Worm (Caenorhabditis elegans) whole organism, early embryonic: ENCODE data around the gene pigg-1.

Source experiments
- ama-1 ChIP-seq: fragments of 150-350 bp; optimal IDR thresholded peaks from 2 replicates; lab custom pipeline; 2014
- ceh-36 ChIP-seq: sonication (generic microtip); optimal IDR thresholded peaks from 2 replicates; lab custom pipeline; 2016; ENCODE audit warnings: missing genetic modification characterization, inconsistent platforms, missing compliant biosample characterization
- flt-1 ChIP-seq: fragments of 200-800 bp; sonication (Bioruptor generic); IDR thresholded peaks from 2 replicates; pipeline ENCODE4 v1.3.6; 2022; ENCODE audit warnings: missing genetic modification characterization, missing compliant biosample characterization
- hmbx-1 ChIP-seq: sonication (generic microtip); optimal IDR thresholded peaks from 2 replicates; lab custom pipeline; 2016; ENCODE audit warnings: mild to moderate bottlenecking, missing genetic modification characterization, missing compliant biosample characterization
- hmg-4 ChIP-seq: fragments of 200-800 bp; sonication (Bioruptor generic); optimal IDR thresholded peaks from 2 replicates; lab custom pipeline; 2018; ENCODE audit warnings: mild to moderate bottlenecking, missing genetic modification characterization, missing compliant biosample characterization
- pes-1 ChIP-seq: fragments of 200-800 bp; sonication (Bioruptor generic); IDR thresholded peaks from 2 replicates; pipeline ENCODE4 v1.3.6; 2022; ENCODE audit warnings: missing genetic modification reagents, missing genetic modification characterization, missing compliant biosample characterization
- sea-1 ChIP-seq: fragments of 200-800 bp; sonication (Bioruptor generic); conservative IDR thresholded peaks from 2 replicates; pipeline ENCODE4 v1.3.6; 2022; ENCODE audit warnings: missing genetic modification characterization, missing compliant biosample characterization
- tbx-11 ChIP-seq: fragments of 200-800 bp; sonication (Bioruptor generic); IDR thresholded peaks from 2 replicates; pipeline ENCODE4 v1.3.6; 2022; ENCODE audit warnings: missing genetic modification characterization, missing compliant biosample characterization
- tbx-37 ChIP-seq: fragments of 200-800 bp; sonication (Bioruptor generic); conservative IDR thresholded peaks from 2 replicates; pipeline ENCODE4 v1.3.6; 2022; ENCODE audit warnings: missing genetic modification reagents, missing genetic modification characterization, missing compliant biosample characterization

DNA sequence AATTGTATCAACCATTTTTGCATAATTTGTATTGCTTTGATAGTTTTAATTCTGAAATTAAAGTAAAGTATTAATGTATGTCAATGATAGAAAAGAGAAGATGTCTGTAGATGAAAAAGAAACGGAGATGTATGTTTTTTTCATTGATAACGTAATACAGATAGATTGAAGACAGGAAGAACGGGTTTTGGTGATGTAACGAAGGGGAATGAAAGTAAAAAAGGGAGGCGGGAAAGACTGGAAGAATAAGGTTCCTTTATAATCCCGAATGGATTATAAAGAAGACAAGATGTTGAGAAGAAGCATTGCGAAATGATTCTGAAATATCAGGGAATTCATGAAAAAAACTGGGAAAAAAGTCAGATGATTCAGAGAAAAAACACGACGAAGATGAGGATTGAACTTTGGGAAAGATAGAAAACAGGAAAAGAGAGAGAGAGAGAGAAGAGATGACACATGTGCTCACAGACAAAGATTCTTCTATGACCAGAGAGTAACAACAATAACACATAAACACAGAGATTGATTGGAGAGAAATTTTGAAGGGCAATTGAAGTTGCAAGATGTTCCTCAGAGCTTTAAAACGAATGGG is 14.9 kb downstream of the pigg-1 start, which contains the start of gene F54C9.11:
- TF ChIP-seq flt-1 (GFP tag; lab: Robert Waterston, UW), result no peak
- TF ChIP-seq tbx-37 (GFP tag; lab: Robert Waterston, UW), result no peak
- TF ChIP-seq ama-1 (lab: Kevin White, UChicago), result no peak
- no peak for TF ChIP-seq hmbx-1
- no peak for TF ChIP-seq pes-1 (GFP tag; lab: Robert Waterston, UW)
- TF ChIP-seq hmg-4 (GFP tag; lab: Kevin White, UChicago), result no peak
- no peak for TF ChIP-seq tbx-11 (GFP tag; lab: Robert Waterston, UW)
- no peak for TF ChIP-seq sea-1 (GFP tag; lab: Robert Waterston, UW)
- no peak for TF ChIP-seq ceh-36 (tag; lab: Kevin White, UChicago)
